Fruit fly (Drosophila melanogaster): ENCODE results near the gene Acbp2.
A peak's percentile ranks its signal among the peaks of the same experiment; 100 is the strongest.

The Acbp2 gene

DNA sequence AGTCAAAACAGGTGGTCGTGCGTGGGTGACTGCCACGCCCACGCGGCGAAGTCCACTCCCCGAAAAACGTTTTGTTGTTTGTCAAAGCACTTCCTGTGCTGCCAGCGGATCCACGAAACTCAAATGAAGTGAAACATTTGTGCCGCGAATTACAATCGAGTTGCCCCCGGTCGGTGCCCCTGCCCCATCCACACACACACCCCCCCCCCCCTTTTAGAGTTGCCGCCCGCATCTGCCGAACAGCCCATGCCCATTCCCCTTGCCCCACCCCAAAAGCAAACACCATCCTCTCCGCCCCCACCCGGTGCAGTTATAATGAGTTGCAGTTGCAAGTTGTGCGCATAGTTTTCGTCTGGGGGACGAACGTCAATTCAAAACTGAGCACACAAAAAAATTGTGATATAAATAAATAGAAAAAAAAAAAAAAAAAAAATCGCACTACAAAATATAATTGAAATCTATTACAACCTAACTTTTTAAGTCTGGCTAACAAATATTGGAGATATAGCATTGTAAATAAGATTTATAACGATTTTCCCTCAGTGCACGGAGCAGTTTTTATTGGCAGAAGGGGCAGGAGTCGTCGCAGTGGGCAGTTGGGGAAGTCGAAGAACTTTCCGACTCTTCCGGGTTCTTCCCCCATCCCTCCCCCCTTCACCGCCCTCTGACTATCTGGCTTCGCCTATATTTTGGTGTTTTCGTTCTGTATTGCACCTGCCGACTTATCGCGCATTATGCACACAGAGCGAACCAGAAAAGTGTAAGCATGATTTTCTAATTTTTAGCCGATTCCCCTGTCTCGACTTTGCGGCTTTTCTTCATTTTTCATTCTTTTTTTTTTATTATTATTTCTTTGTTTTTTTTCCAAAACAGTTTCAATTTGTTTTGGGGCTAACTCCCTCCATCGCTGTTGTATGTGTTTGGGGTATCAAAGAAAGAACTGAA, 20.1 kb downstream of the Acbp2 start (continued):
- no peak for TF ChIP-seq Jarid2 (GFP tag; optimal IDR thresholded peaks at IDR 0.05)
- no peak for TF ChIP-seq Dp (GFP tag; optimal IDR thresholded peaks at IDR 0.05)
- peak; percentile 65 for TF ChIP-seq gem (tag; optimal IDR thresholded peaks at IDR 0.05)
- no peak for TF ChIP-seq CG12219 (GFP tag; optimal IDR thresholded peaks at IDR 0.05)
- no peak for TF ChIP-seq zen2 (GFP tag; IDR thresholded peaks at IDR 0.05; ENCODE audit: partially characterized antibody)
- peak; percentile 70; the same call in 1 of the 2 replicates for TF ChIP-seq lmd (GFP tag; IDR thresholded peaks at IDR 0.05)
- TF ChIP-seq CG30403 (GFP tag; optimal IDR thresholded peaks at IDR 0.05), result peak; percentile 43
- peak; percentile 76 for TF ChIP-seq az2 (GFP tag; optimal IDR thresholded peaks at IDR 0.05)
- TF ChIP-seq sna (GFP tag; IDR thresholded peaks at IDR 0.05; ENCODE audit: partially characterized antibody), result no peak
- peak; percentile 28 for TF ChIP-seq CG12942 (GFP tag; optimal IDR thresholded peaks at IDR 0.05)
- TF ChIP-seq sens-2 (GFP tag; IDR thresholded peaks at IDR 0.05), result peak; percentile 44; the same call in 1 of the 2 replicates
- TF ChIP-seq CG7839 (tag; optimal IDR thresholded peaks at IDR 0.05), result peak; percentile 64
- no peak for TF ChIP-seq wdn (GFP tag; IDR thresholded peaks at IDR 0.05)
- TF ChIP-seq CG7271 (tag; optimal IDR thresholded peaks at IDR 0.05), result no peak
- TF ChIP-seq row (GFP tag; IDR thresholded peaks at IDR 0.05), result peak; percentile 75
- no peak for TF ChIP-seq Trl (optimal IDR thresholded peaks at IDR 0.05)
- no peak for TF ChIP-seq Trl (GFP tag; optimal IDR thresholded peaks at IDR 0.05)
- TF ChIP-seq tap (tag; optimal IDR thresholded peaks at IDR 0.05), result peak; percentile 23
- TF ChIP-seq slbo (GFP tag; IDR thresholded peaks at IDR 0.05), result no peak
- no peak for TF ChIP-seq disco-r (GFP tag; optimal IDR thresholded peaks at IDR 0.05)
- TF ChIP-seq CG4707 (GFP tag; optimal IDR thresholded peaks at IDR 0.05), result no peak
- TF ChIP-seq CG6765 (GFP tag; optimal IDR thresholded peaks at IDR 0.05), result no peak
- TF ChIP-seq hb (GFP tag; IDR thresholded peaks at IDR 0.05; ENCODE audit: partially characterized antibody), result no peak
- no peak for TF ChIP-seq stc (GFP tag; IDR thresholded peaks at IDR 0.05)
- TF ChIP-seq Sin3A (optimal IDR thresholded peaks at IDR 0.05), result no peak
- peak; percentile 54 for TF ChIP-seq tio (GFP tag; optimal IDR thresholded peaks at IDR 0.05)
- peak; percentile 43 for TF ChIP-seq Asciz (GFP tag; optimal IDR thresholded peaks at IDR 0.05)
- no peak for TF ChIP-seq CG3838 (GFP tag; optimal IDR thresholded peaks at IDR 0.05)
- TF ChIP-seq Abd-B (GFP tag; optimal IDR thresholded peaks at IDR 0.05), result peak; percentile 38
- TF ChIP-seq mirr (GFP tag; optimal IDR thresholded peaks at IDR 0.05), result no peak
- TF ChIP-seq CG9797 (GFP tag; optimal IDR thresholded peaks at IDR 0.05), result no peak
- no peak for TF ChIP-seq CG6683 (GFP tag; optimal IDR thresholded peaks at IDR 0.05)
- no peak for TF ChIP-seq Lim3 (GFP tag; IDR thresholded peaks at IDR 0.05)
- no peak for TF ChIP-seq caup (GFP tag; optimal IDR thresholded peaks at IDR 0.05; ENCODE audit: severe bottlenecking)
- no peak for TF ChIP-seq CG17912 (GFP tag; optimal IDR thresholded peaks at IDR 0.05)
- peak; percentile 90 for TF ChIP-seq Xrp1 (GFP tag; IDR thresholded peaks at IDR 0.05)
- peak; percentile 39; the same call in 1 of the 2 replicates for TF ChIP-seq esg (GFP tag; conservative IDR thresholded peaks at IDR 0.05)
- no peak for TF ChIP-seq sob (GFP tag; IDR thresholded peaks at IDR 0.05)
- no peak for TF ChIP-seq pnt (GFP tag; optimal IDR thresholded peaks at IDR 0.05)
- no peak for TF ChIP-seq CG6175 (GFP tag; IDR thresholded peaks at IDR 0.05)
- peak; percentile 24 for TF ChIP-seq Atf3 (GFP tag; optimal IDR thresholded peaks at IDR 0.05)
- TF ChIP-seq Dek (tag; optimal IDR thresholded peaks at IDR 0.05), result no peak
- no peak for TF ChIP-seq psq (GFP tag; optimal IDR thresholded peaks at IDR 0.05)
- peak; percentile 26 for TF ChIP-seq CG33557 (GFP tag; optimal IDR thresholded peaks at IDR 0.05)
- TF ChIP-seq CG6254 (GFP tag; optimal IDR thresholded peaks at IDR 0.05), result peak; percentile 2
- peak; percentile 39 for TF ChIP-seq CG10462 (GFP tag; optimal IDR thresholded peaks at IDR 0.05)
- peak; percentile 65; the same call in 1 of the 2 replicates for TF ChIP-seq chm (GFP tag; IDR thresholded peaks at IDR 0.05)
- no peak for TF ChIP-seq Nf-YC (tag; optimal IDR thresholded peaks at IDR 0.05)
- no peak for TF ChIP-seq Neu2 (GFP tag; optimal IDR thresholded peaks at IDR 0.05; ENCODE audit: borderline replicate concordance)
